Fruit fly (Drosophila melanogaster): ENCODE results near the gene CG34298.

CG34298 gene

dm6 chr3R:30012602-30013489 lies 13.3 kb downstream of the CG34298 start (continued):
- TF ChIP-seq Vsx2 (GFP tag; optimal IDR thresholded peaks at IDR 0.05; ENCODE audit: partially characterized antibody) (no peak), Hr83 (GFP tag; optimal IDR thresholded peaks at IDR 0.05; ENCODE audit: poor library complexity, severe bottlenecking) (no peak), CG9705 (GFP tag; optimal IDR thresholded peaks at IDR 0.05) (no peak), Hr78 (GFP tag; optimal IDR thresholded peaks at IDR 0.05) (no peak), lola (GFP tag; optimal IDR thresholded peaks at IDR 0.05) (no peak), Rel (GFP tag; optimal IDR thresholded peaks at IDR 0.05) (no peak), Rel (tag; optimal IDR thresholded peaks at IDR 0.05) (no peak), dmrt93B (GFP tag; optimal IDR thresholded peaks at IDR 0.05) (no peak), rgr (GFP tag; optimal IDR thresholded peaks at IDR 0.05) (peak; percentile 12), OdsH (GFP tag; optimal IDR thresholded peaks at IDR 0.05) (peak; percentile 38), Dif (GFP tag; optimal IDR thresholded peaks at IDR 0.05; ENCODE audit: partially characterized antibody) (no peak), Dfd (GFP tag; optimal IDR thresholded peaks at IDR 0.05) (no peak), Jra (GFP tag; optimal IDR thresholded peaks at IDR 0.05) (no peak), sv (GFP tag; optimal IDR thresholded peaks at IDR 0.05) (no peak), jim (GFP tag; optimal IDR thresholded peaks at IDR 0.05) (no peak), Sp1 (GFP tag; optimal IDR thresholded peaks at IDR 0.05) (no peak)

DNA sequence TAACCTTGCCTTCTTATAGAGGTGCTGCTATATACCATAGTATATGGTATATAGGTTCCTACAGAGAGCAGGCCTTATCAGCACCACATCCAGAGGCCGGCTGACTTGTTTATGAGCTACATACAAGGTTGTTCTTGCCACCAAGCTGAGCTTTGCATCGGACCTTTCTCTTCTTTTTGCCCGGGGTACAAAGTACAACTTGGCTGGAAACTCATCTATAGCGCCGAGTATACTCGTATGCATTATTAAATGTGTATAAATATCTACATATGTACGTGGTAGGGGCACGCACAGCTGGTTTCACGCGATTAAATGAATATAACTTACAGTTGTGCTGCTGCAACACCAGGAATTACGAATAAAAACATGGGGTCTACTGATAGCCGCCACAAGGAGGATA lies 14.3 kb downstream of the CG34298 start:
- TF ChIP-seq CG32264 (GFP tag; optimal IDR thresholded peaks at IDR 0.05) = no peak
- no peak for TF ChIP-seq usp (GFP tag; optimal IDR thresholded peaks at IDR 0.05)
- no peak for TF ChIP-seq jim (GFP tag; optimal IDR thresholded peaks at IDR 0.05)
- TF ChIP-seq Mio (GFP tag; optimal IDR thresholded peaks at IDR 0.05) = no peak
- TF ChIP-seq GATAd (GFP tag; optimal IDR thresholded peaks at IDR 0.05) = no peak
- no peak for TF ChIP-seq N (GFP tag; optimal IDR thresholded peaks at IDR 0.05)
- no peak for TF ChIP-seq dmrt93B (GFP tag; optimal IDR thresholded peaks at IDR 0.05)

- no peak for TF ChIP-seq Abd-B (GFP tag; optimal IDR thresholded peaks at IDR 0.05)
- no peak for TF ChIP-seq Hr78 (GFP tag; optimal IDR thresholded peaks at IDR 0.05)
- TF ChIP-seq psq (GFP tag; optimal IDR thresholded peaks at IDR 0.05) = no peak
- TF ChIP-seq lola (GFP tag; optimal IDR thresholded peaks at IDR 0.05) = no peak
- TF ChIP-seq Jra (GFP tag; optimal IDR thresholded peaks at IDR 0.05) = no peak
- no peak for TF ChIP-seq Mio (GFP tag; optimal IDR thresholded peaks at IDR 0.05)
Measured at dm6 chr3R:30014480-30014879, 14.9 kb downstream of the CG34298 start.

- TF ChIP-seq CrebA (GFP tag; optimal IDR thresholded peaks at IDR 0.05; ENCODE audit: borderline replicate concordance) = no peak
- peak; percentile 3 for TF ChIP-seq ey (GFP tag; optimal IDR thresholded peaks at IDR 0.05)
- peak; percentile 56 for TF ChIP-seq fru (GFP tag; optimal IDR thresholded peaks at IDR 0.05)
- TF ChIP-seq Dif (GFP tag; optimal IDR thresholded peaks at IDR 0.05; ENCODE audit: partially characterized antibody) = peak; percentile 54
- TF ChIP-seq Hnf4 (GFP tag; optimal IDR thresholded peaks at IDR 0.05) = peak; percentile 58
- TF ChIP-seq OdsH (GFP tag; optimal IDR thresholded peaks at IDR 0.05) = peak; percentile 19
- peak; percentile 37 for TF ChIP-seq CG9705 (GFP tag; optimal IDR thresholded peaks at IDR 0.05)
- no peak for TF ChIP-seq Rel (GFP tag; optimal IDR thresholded peaks at IDR 0.05)
- peak; percentile 70 for TF ChIP-seq Rel (tag; optimal IDR thresholded peaks at IDR 0.05)
- TF ChIP-seq h (GFP tag; optimal IDR thresholded peaks at IDR 0.05) = peak; percentile 51
- TF ChIP-seq jim (GFP tag; optimal IDR thresholded peaks at IDR 0.05) = no peak
- TF ChIP-seq foxo (GFP tag; optimal IDR thresholded peaks at IDR 0.05) = peak in 1 of 2 experiments; percentile 52
- TF ChIP-seq Vsx2 (GFP tag; optimal IDR thresholded peaks at IDR 0.05; ENCODE audit: partially characterized antibody) = peak; percentile 61
- TF ChIP-seq Sp1 (GFP tag; optimal IDR thresholded peaks at IDR 0.05) = peak; percentile 63
- peak; percentile 4 for TF ChIP-seq br (GFP tag; optimal IDR thresholded peaks at IDR 0.05)
- peak; percentile 1 for TF ChIP-seq Myc (optimal IDR thresholded peaks at IDR 0.05)
- no peak for TF ChIP-seq tai (GFP tag; optimal IDR thresholded peaks at IDR 0.05)
- peak; percentile 53 for TF ChIP-seq Jra (GFP tag; optimal IDR thresholded peaks at IDR 0.05)
- peak; percentile 82 for TF ChIP-seq GATAd (GFP tag; optimal IDR thresholded peaks at IDR 0.05)
- no peak for TF ChIP-seq Abd-B (GFP tag; optimal IDR thresholded peaks at IDR 0.05)
- TF ChIP-seq rgr (GFP tag; optimal IDR thresholded peaks at IDR 0.05) = peak; percentile 56
- TF ChIP-seq sv (GFP tag; optimal IDR thresholded peaks at IDR 0.05) = no peak
Measured at dm6 chr3R:30014977-30015514, 15.5 kb downstream of the CG34298 start, which contains the start of gene CG7920. Gene CG7920, minus strand, starts transcription at chr3R:30015284.

Data from whole organism, wandering third instar larva.